Worm (Caenorhabditis elegans) whole organism, L4/young adult: ENCODE measurements around the gene C05B5.8.
"Not testable (repeated sequence)": the region's sequence is repeated elsewhere in the genome, so short reads cannot be mapped to it uniquely, and the experiment has no call there.

Experiments used
- dao-5 ChIP-seq: sonication (generic microtip); optimal IDR thresholded peaks from 2 replicates; lab custom pipeline; 2016; ENCODE audit warnings: missing genotype, missing genetic modification characterization, moderate library complexity, missing compliant biosample characterization
- him-1 ChIP-seq: sonication (generic microtip); optimal IDR thresholded peaks from 2 replicates; lab custom pipeline; 2016; ENCODE audit warnings: missing genotype, missing genetic modification reagents, missing genetic modification characterization, missing compliant biosample characterization

ce11 chrIII:10053312-10053711, 46.7 kb upstream of the C05B5.8 start, which contains the start of gene T16G12.12:
- not testable (repeated sequence) for TF ChIP-seq dao-5; him-1 (tag; lab: Kevin White, UChicago)
